Fruit fly (Drosophila melanogaster): ENCODE data around the gene Sgs8.
A peak's percentile ranks its signal among the peaks of the same experiment; 100 is the strongest.

DNA sequence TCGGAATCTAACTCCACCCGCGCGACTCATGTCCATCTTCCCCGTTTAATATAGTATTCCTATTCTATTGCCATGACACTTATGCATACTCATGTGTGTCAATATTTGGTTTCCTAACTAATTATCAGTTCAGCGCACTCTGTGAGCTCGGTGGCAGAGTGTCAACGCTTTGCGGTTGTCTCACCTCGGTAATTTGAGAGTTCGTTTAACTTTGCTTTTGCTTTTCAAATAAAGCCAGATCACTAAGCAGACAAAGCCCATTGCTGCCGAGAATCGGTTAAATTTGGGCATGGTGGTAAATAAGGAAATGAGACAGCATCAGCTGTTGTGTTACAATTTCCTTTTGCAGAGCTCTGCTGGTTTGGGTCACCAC, 31.1 kb upstream of the Sgs8 start:
- no peak for TF ChIP-seq da (GFP tag; optimal IDR thresholded peaks at IDR 0.05)
- no peak for TF ChIP-seq Sry-δ (GFP tag; optimal IDR thresholded peaks at IDR 0.05)
- peak; percentile 3 for TF ChIP-seq fd3F (GFP tag; optimal IDR thresholded peaks at IDR 0.05)
- TF ChIP-seq run (tag; optimal IDR thresholded peaks at IDR 0.05): no peak
- no peak for TF ChIP-seq Sry-β (GFP tag; optimal IDR thresholded peaks at IDR 0.05)
- no peak for TF ChIP-seq Opbp (GFP tag; IDR thresholded peaks at IDR 0.05; ENCODE audit: partially characterized antibody)
- TF ChIP-seq her (GFP tag; optimal IDR thresholded peaks at IDR 0.05): no peak
